Worm (Caenorhabditis elegans) whole organism, L1 larva: ENCODE measurements around the gene lig-1.

Experiments
- isw-1 ChIP-seq: fragments of 200-800 bp; sonication (Bioruptor generic); IDR thresholded peaks from 2 replicates; pipeline ENCODE4 v1.3.6; 2022; ENCODE audit warnings: missing genetic modification characterization, missing compliant biosample characterization
- nhr-71 ChIP-seq: sonication (generic microtip); optimal IDR thresholded peaks from 2 replicates; lab custom pipeline; 2016; ENCODE audit warnings: mild to moderate bottlenecking, missing genetic modification characterization, moderate library complexity, missing compliant biosample characterization
- nhr-76 ChIP-seq: sonication (generic microtip); optimal IDR thresholded peaks from 2 replicates; lab custom pipeline; 2017; ENCODE audit warnings: missing biosample characterization, missing genetic modification characterization
- unc-130 ChIP-seq: fragments of 150-350 bp; optimal IDR thresholded peaks from 2 replicates; lab custom pipeline; 2017; ENCODE audit warnings: missing biosample characterization, missing genetic modification characterization, inconsistent platforms

- TF ChIP-seq nhr-71 (tag; lab: Kevin White, UChicago) (peak; percentile 96), unc-130 (tag; lab: Kevin White, UChicago) (peak; percentile 76), nhr-76 (tag; lab: Kevin White, UChicago) (no peak), isw-1 (peak; percentile 56)
Measured at ce11 chrV:10858340-10858739, 44.4 kb downstream of the lig-1 start.
